Worm (Caenorhabditis elegans): ENCODE data around the gene hmg-1.1.

- no peak for TF ChIP-seq cnd-1 (tag; optimal IDR thresholded peaks at IDR 0.05)
- TF ChIP-seq ztf-11 (tag; optimal IDR thresholded peaks at IDR 0.05), result no peak
- no peak for TF ChIP-seq ham-2 (GFP tag; optimal IDR thresholded peaks at IDR 0.05)
- no peak for TF ChIP-seq nhr-76 (tag; optimal IDR thresholded peaks at IDR 0.05)
- TF ChIP-seq nhr-237 (tag; optimal IDR thresholded peaks at IDR 0.05), result no peak
- TF ChIP-seq elt-3 (tag; optimal IDR thresholded peaks at IDR 0.05), result no peak
- no peak for TF ChIP-seq pha-4 (tag; optimal IDR thresholded peaks at IDR 0.05)
These were observed 39.4 kb upstream of the hmg-1.1 start, which contains the start of gene hot-7 for ce11 chrII:14211118-14211517.
